Worm (Caenorhabditis elegans) whole organism, young adult: Measurements from ENCODE around the gene F55C12.2.
A peak's percentile ranks its signal among the peaks of the same experiment; 100 is the strongest.

Experiments used
- B0019.2 ChIP-seq: fragments of 200-800 bp; sonication (Bioruptor generic); conservative IDR thresholded peaks from 2 replicates; pipeline ENCODE4 v1.3.6; 2022; ENCODE audit warnings: missing genetic modification reagents, missing genetic modification characterization, missing compliant biosample characterization
- C17E4.6 ChIP-seq: fragments of 200-800 bp; sonication (Bioruptor generic); IDR thresholded peaks from 2 replicates; pipeline ENCODE4 v1.3.6; 2022; ENCODE audit warnings: missing genetic modification reagents, missing genetic modification characterization, missing compliant biosample characterization
- F49E8.2 ChIP-seq: sonication (generic microtip); optimal IDR thresholded peaks from 3 replicates; lab custom pipeline; 2017; ENCODE audit warnings: missing genetic modification characterization, mild to moderate bottlenecking, missing compliant biosample characterization, antibody characterized with exemption, moderate library complexity; ENCODE audit not compliant: insufficient read depth
- F52B5.7 ChIP-seq: sonication (generic microtip); optimal IDR thresholded peaks from 2 replicates; lab custom pipeline; 2016; ENCODE audit warnings: mild to moderate bottlenecking, missing genetic modification characterization, missing compliant biosample characterization
- K12H6.12 ChIP-seq: fragments of 200-800 bp; sonication (Bioruptor generic); optimal IDR thresholded peaks from 2 replicates; lab custom pipeline; 2018; ENCODE audit warnings: mild to moderate bottlenecking, missing genetic modification characterization, missing compliant biosample characterization
- T26A5.8 ChIP-seq: sonication (generic microtip); optimal IDR thresholded peaks from 2 replicates; lab custom pipeline; 2016; ENCODE audit warnings: missing genetic modification characterization, missing compliant biosample characterization
- Y79H2A.3 ChIP-seq: fragments of 200-800 bp; sonication (Bioruptor generic); conservative IDR thresholded peaks from 2 replicates; pipeline ENCODE4 v1.3.6; 2022; ENCODE audit warnings: missing genetic modification reagents, missing genetic modification characterization, missing compliant biosample characterization
- ZK185.1 ChIP-seq: sonication (generic microtip); optimal IDR thresholded peaks from 2 replicates; lab custom pipeline; 2016; ENCODE audit warnings: mild to moderate bottlenecking, missing genetic modification characterization, missing compliant biosample characterization; ENCODE audit not compliant: poor library complexity, severe bottlenecking
- aptf-3 ChIP-seq: fragments of 200-800 bp; sonication (Bioruptor generic); IDR thresholded peaks from 2 replicates; pipeline ENCODE4 v1.3.6; 2022; ENCODE audit warnings: missing genetic modification characterization, missing compliant biosample characterization
- atf-7 ChIP-seq: sonication (generic microtip); optimal IDR thresholded peaks from 2 replicates; lab custom pipeline; 2017; ENCODE audit warnings: mild to moderate bottlenecking, missing genetic modification characterization, missing compliant biosample characterization
- athp-1 ChIP-seq: sonication (generic microtip); optimal IDR thresholded peaks from 2 replicates; lab custom pipeline; 2017; ENCODE audit warnings: mild to moderate bottlenecking, missing genetic modification characterization, missing compliant biosample characterization
- cebp-1 ChIP-seq, 2 experiments: fragments of 200-800 bp in 1 of 2; sonication (Bioruptor generic) in 1 of 2; sonication (generic microtip) in 1 of 2; IDR thresholded peaks in 1 of 2; optimal IDR thresholded peaks in 1 of 2; 2 replicates each; pipeline versions ENCODE4 v1.3.6 to Lab custom; 2017 to 2022; ENCODE audit warnings: missing compliant biosample characterization in 2 of 2, missing genetic modification characterization in 2 of 2, mild to moderate bottlenecking in 1 of 2, missing genetic modification reagents in 1 of 2, moderate library complexity in 1 of 2
- ceh-100 ChIP-seq: fragments of 200-800 bp; sonication (Bioruptor generic); IDR thresholded peaks from 2 replicates; pipeline ENCODE4 v1.3.6; 2022; ENCODE audit warnings: missing genetic modification reagents, missing genetic modification characterization, missing compliant biosample characterization
- chd-7 ChIP-seq: sonication (generic microtip); optimal IDR thresholded peaks from 2 replicates; lab custom pipeline; 2016; ENCODE audit warnings: mild to moderate bottlenecking, missing genetic modification characterization, moderate library complexity, missing compliant biosample characterization
- dox-1 ChIP-seq: fragments of 200-800 bp; sonication (Bioruptor generic); IDR thresholded peaks from 2 replicates; pipeline ENCODE4 v1.3.6; 2022; ENCODE audit warnings: missing genetic modification reagents, missing genetic modification characterization, missing compliant biosample characterization
- dpff-1 ChIP-seq: sonication (generic microtip); optimal IDR thresholded peaks from 2 replicates; lab custom pipeline; 2017; ENCODE audit warnings: mild to moderate bottlenecking, missing genetic modification characterization, missing compliant biosample characterization
- ekl-4 ChIP-seq: fragments of 200-800 bp; sonication (Bioruptor generic); IDR thresholded peaks from 2 replicates; pipeline ENCODE4 v1.3.6; 2022; ENCODE audit warnings: missing genetic modification reagents, missing genetic modification characterization, missing compliant biosample characterization
- hlh-26 ChIP-seq: fragments of 200-800 bp; sonication (Bioruptor generic); conservative IDR thresholded peaks from 2 replicates; pipeline ENCODE4 v1.3.6; 2022; ENCODE audit warnings: missing genetic modification reagents, missing genetic modification characterization, missing compliant biosample characterization
- hrde-1 ChIP-seq: sonication (generic microtip); optimal IDR thresholded peaks from 2 replicates; lab custom pipeline; 2016; ENCODE audit warnings: missing genetic modification characterization, mild to moderate bottlenecking, missing compliant biosample characterization, moderate library complexity, missing genotype, missing genetic modification reagents, borderline replicate concordance
- lin-26 ChIP-seq: fragments of 200-800 bp; sonication (Bioruptor generic); IDR thresholded peaks from 2 replicates; pipeline ENCODE4 v1.3.6; 2022; ENCODE audit warnings: missing genetic modification reagents, missing genetic modification characterization, missing compliant biosample characterization
- lin-40 ChIP-seq: sonication (generic microtip); optimal IDR thresholded peaks from 2 replicates; lab custom pipeline; 2016; ENCODE audit warnings: missing genetic modification characterization, mild to moderate bottlenecking, missing compliant biosample characterization, missing genotype, missing genetic modification reagents
- madf-10 ChIP-seq: sonication (generic microtip); optimal IDR thresholded peaks from 2 replicates; lab custom pipeline; 2016; ENCODE audit warnings: mild to moderate bottlenecking, missing genetic modification characterization, missing compliant biosample characterization
- mcd-1 ChIP-seq: fragments of 200-800 bp; sonication (Bioruptor generic); IDR thresholded peaks from 2 replicates; pipeline ENCODE4 v1.3.6; 2022; ENCODE audit warnings: missing genetic modification reagents, missing genetic modification characterization, missing compliant biosample characterization
- mxl-1 ChIP-seq: sonication (generic microtip); optimal IDR thresholded peaks from 2 replicates; lab custom pipeline; 2016; ENCODE audit warnings: missing genetic modification characterization, missing compliant biosample characterization
- nfya-2 ChIP-seq: fragments of 200-800 bp; sonication (Bioruptor generic); IDR thresholded peaks from 2 replicates; pipeline ENCODE4 v1.3.6; 2022; ENCODE audit warnings: missing genetic modification reagents, missing genetic modification characterization, missing compliant biosample characterization
- nhr-179 ChIP-seq: sonication (generic microtip); optimal IDR thresholded peaks from 2 replicates; lab custom pipeline; 2016; ENCODE audit warnings: mild to moderate bottlenecking, missing genetic modification characterization, missing compliant biosample characterization
- nhr-80 ChIP-seq: sonication (generic microtip); optimal IDR thresholded peaks from 2 replicates; lab custom pipeline; 2016; ENCODE audit warnings: missing genetic modification characterization, missing compliant biosample characterization
- nhr-90 ChIP-seq: sonication (generic microtip); optimal IDR thresholded peaks from 2 replicates; lab custom pipeline; 2016; ENCODE audit warnings: missing genotype, mild to moderate bottlenecking, missing genetic modification characterization, missing compliant biosample characterization
- pha-4 ChIP-seq: fragments of 150-350 bp; sonication (generic microtip); optimal IDR thresholded peaks from 2 replicates; lab custom pipeline; 2014; ENCODE audit warnings: missing biosample characterization, missing genetic modification reagents, missing genetic modification characterization
- repo-1 ChIP-seq: sonication (generic microtip); optimal IDR thresholded peaks from 2 replicates; lab custom pipeline; 2017; ENCODE audit warnings: mild to moderate bottlenecking, missing genetic modification characterization, missing compliant biosample characterization
- sdz-38 ChIP-seq: sonication (generic microtip); optimal IDR thresholded peaks from 2 replicates; lab custom pipeline; 2016; ENCODE audit warnings: missing genotype, missing genetic modification characterization, missing compliant biosample characterization
- snpc-1.1 ChIP-seq: sonication (generic microtip); optimal IDR thresholded peaks from 2 replicates; lab custom pipeline; 2017; ENCODE audit warnings: missing genetic modification characterization, mild to moderate bottlenecking, missing compliant biosample characterization, antibody characterized with exemption, moderate library complexity, missing genotype, missing genetic modification reagents; ENCODE audit not compliant: insufficient read depth
- snpc-1.3 ChIP-seq: sonication (generic microtip); optimal IDR thresholded peaks from 2 replicates; lab custom pipeline; 2017; ENCODE audit warnings: missing genetic modification characterization, mild to moderate bottlenecking, missing compliant biosample characterization, antibody characterized with exemption, moderate library complexity, missing genotype, missing genetic modification reagents; ENCODE audit not compliant: insufficient read depth
- sptf-2 ChIP-seq: fragments of 200-800 bp; sonication (Bioruptor generic); optimal IDR thresholded peaks from 2 replicates; lab custom pipeline; 2018; ENCODE audit warnings: mild to moderate bottlenecking, missing genetic modification characterization, missing compliant biosample characterization
- xnd-1 ChIP-seq: sonication (generic microtip); optimal IDR thresholded peaks from 2 replicates; lab custom pipeline; 2016; ENCODE audit warnings: missing genotype, missing genetic modification reagents, missing genetic modification characterization, missing compliant biosample characterization
- zim-3 ChIP-seq: sonication (generic microtip); optimal IDR thresholded peaks from 2 replicates; lab custom pipeline; 2017; ENCODE audit warnings: mild to moderate bottlenecking, missing genetic modification characterization, moderate library complexity, missing compliant biosample characterization
- ztf-22 ChIP-seq: fragments of 200-800 bp; sonication (Bioruptor generic); optimal IDR thresholded peaks from 2 replicates; lab custom pipeline; 2018; ENCODE audit warnings: mild to moderate bottlenecking, missing genetic modification characterization, moderate library complexity, missing compliant biosample characterization
- ztf-25 ChIP-seq: fragments of 200-800 bp; sonication (Bioruptor generic); IDR thresholded peaks from 2 replicates; pipeline ENCODE4 v1.3.6; 2022; ENCODE audit warnings: missing genetic modification reagents, missing genetic modification characterization, missing compliant biosample characterization
- ztf-26 ChIP-seq: sonication (generic microtip); optimal IDR thresholded peaks from 2 replicates; lab custom pipeline; 2017; ENCODE audit warnings: missing genetic modification characterization, missing compliant biosample characterization
- ztf-6 ChIP-seq: fragments of 200-800 bp; sonication (Bioruptor generic); IDR thresholded peaks from 2 replicates; pipeline ENCODE4 v1.3.6; 2022; ENCODE audit warnings: missing genetic modification reagents, missing genetic modification characterization, missing compliant biosample characterization

The F55C12.2 gene

DNA sequence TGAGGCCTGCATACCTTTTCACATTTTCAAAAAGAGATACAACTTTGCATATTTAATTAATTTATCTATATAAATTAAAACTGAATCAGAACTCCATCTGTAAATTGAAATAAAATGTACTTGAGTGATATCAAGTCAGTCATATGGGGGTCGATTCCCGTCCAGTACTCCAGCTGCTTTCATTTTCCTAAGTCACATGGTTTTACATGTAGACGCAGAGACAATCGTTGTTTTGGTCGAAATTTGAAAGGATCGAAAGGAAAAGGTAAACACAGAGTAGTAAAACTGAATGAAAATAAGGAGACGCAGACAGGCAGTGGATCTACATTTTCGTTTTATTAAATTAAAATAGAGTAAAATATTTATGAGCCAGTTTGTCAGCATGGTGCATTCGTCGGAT is 2.5 kb upstream of the F55C12.2 start:
- TF ChIP-seq zim-3 (tag; lab: Kevin White, UChicago) (no peak), pha-4 (peak; percentile 26)

DNA sequence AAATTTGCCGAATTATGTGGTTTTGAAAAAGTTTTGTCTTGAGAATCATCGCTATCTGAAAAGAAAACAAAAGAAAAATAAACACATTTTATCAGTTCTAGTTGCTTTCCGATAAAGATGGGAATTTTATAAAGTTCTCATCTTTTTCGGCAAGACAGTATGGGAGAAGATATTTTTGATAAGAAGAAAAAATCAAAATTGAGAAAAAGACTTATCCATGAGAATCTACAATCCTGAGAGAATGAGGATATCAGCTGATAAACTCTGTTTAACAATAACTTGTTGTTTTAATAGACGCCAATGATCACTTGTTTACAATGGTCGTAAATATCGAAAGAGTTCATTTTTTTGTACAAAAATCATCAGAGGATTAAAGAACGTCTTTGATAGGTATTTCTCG is 558 bp upstream of the F55C12.2 start, which contains the start of gene F55C12.6:
Gene F55C12.6, minus strand, starts transcription at position 101 of the 400 bp plus-strand sequence.
- TF ChIP-seq ekl-4 (GFP tag; lab: Robert Waterston, UW) (no peak), snpc-1.1 (tag; lab: Kevin White, UChicago) (no peak), hlh-26 (GFP tag; lab: Robert Waterston, UW) (no peak), repo-1 (tag; lab: Kevin White, UChicago) (no peak), lin-26 (no peak), ztf-26 (no peak), ceh-100 (GFP tag; lab: Robert Waterston, UW) (no peak), T26A5.8 (tag; lab: Kevin White, UChicago) (no peak), ztf-6 (GFP tag; lab: Robert Waterston, UW) (no peak), K12H6.12 (no peak), snpc-1.3 (no peak), F52B5.7 (tag; lab: Kevin White, UChicago) (no peak), F49E8.2 (tag; lab: Kevin White, UChicago) (no peak)

DNA sequence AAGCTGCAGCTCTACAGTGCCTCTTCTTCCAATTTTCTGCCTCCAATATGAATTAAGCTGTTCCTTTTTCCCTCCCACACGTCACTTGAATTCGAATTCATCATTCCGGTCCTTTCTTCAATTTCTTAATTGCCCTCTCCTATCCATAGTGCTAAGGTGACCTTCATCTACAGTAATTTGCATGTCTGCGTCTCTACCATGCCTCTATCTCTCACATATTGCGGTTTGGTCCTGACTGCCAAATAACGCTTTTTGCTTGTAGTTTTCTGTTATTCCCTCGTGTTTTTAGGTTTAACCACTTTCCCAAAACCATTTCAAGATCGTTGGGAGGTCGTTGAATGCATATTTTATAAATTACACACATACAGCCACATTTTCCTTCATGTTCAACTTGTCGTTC is 4.1 kb downstream of the F55C12.2 start:
- TF ChIP-seq nfya-2 (GFP tag; lab: Robert Waterston, UW), result no peak
- 0 out of 2 replicates have a peak, but pooled peaks have one; percentile 25 for TF ChIP-seq lin-26

DNA sequence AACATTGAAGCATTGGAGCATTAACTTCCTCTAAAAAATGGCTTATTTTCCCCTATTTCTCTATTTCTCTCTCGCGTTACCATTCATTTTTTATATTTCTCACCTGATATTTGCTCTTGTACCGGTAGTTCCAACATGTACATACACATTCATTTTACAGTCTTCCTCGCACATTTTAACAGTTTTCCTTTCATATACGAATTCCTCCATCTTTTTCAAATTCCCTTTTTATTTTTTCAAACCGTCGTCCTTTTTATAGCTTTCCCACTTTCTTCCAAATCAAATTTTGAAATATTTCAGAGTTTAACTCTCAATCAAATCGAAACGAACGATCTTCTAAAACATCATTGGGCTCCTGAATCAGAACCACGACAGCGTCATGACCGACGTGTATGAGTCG is 7.6 kb downstream of the F55C12.2 start, which contains the start of gene rfip-1:
Gene rfip-1, plus strand, starts transcription at position 301 of the 400 bp plus-strand sequence.
- TF ChIP-seq hrde-1 (tag; lab: Kevin White, UChicago) (no peak), sdz-38 (tag; lab: Kevin White, UChicago) (no peak), Y79H2A.3 (GFP tag; lab: Robert Waterston, UW) (no peak), athp-1 (no peak), nhr-90 (no peak), atf-7 (tag; lab: Kevin White, UChicago) (no peak), pha-4 (no peak), nhr-179 (no peak), lin-26 (no peak), sptf-2 (GFP tag; lab: Kevin White, UChicago) (no peak), nhr-80 (tag; lab: Kevin White, UChicago) (no peak), C17E4.6 (GFP tag; lab: Robert Waterston, UW) (no peak), xnd-1 (no peak), ztf-22 (no peak), aptf-3 (GFP tag; lab: Robert Waterston, UW) (no peak)
- TF ChIP-seq, all 124 proteins: peak for 0

DNA sequence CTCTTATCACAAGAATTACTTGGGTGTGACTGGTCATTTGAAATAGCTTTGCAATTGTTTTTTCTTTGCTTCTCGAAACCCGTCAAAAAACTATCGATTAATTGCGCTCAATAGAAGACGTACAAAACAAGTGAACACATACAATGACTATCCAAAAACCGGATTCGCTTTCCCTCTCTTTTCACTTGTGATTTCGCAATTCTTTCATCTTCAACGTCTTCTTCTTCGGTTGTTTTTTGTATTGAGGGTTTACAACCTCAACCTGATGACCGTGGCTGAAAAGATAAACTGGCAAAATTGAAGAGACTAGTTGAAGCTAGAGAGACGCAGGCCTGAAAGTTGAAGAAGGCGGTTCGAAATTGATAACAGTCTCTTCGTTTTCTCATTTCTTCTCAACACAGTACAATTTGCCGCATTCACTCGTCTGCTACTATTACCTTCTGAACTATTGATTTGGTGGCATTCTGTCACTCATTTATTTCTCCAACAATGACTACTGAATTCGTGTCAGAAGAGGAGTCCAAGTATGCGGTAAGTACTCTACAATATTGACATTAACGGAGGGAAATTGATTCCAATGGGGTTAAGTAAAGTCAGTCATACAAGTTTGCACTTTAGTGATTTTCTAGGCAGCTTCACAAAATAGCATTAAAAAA is 9.5 kb downstream of the F55C12.2 start:
- TF ChIP-seq madf-10 (tag; lab: Kevin White, UChicago) (no peak), chd-7 (tag; lab: Kevin White, UChicago) (no peak), cebp-1 (GFP tag; IDR thresholded peaks at IDR 0.05; lab: Robert Waterston, UW) (peak; percentile 76; the same call in 1 of the 2 replicates), cebp-1 (tag; optimal IDR thresholded peaks at IDR 0.05; lab: Kevin White, UChicago) (peak; percentile 94), repo-1 (tag; lab: Kevin White, UChicago) (no peak), ekl-4 (GFP tag; lab: Robert Waterston, UW) (no peak), B0019.2 (GFP tag; lab: Robert Waterston, UW) (no peak), pha-4 (no peak), ztf-25 (no peak), nhr-80 (tag; lab: Kevin White, UChicago) (peak; percentile 43), K12H6.12 (no peak), dpff-1 (tag; lab: Kevin White, UChicago) (no peak), mcd-1 (no peak), mxl-1 (tag; lab: Kevin White, UChicago) (no peak), ceh-100 (GFP tag; lab: Robert Waterston, UW) (no peak), dox-1 (GFP tag; lab: Robert Waterston, UW) (0 out of 2 replicates have a peak, but pooled peaks have one; percentile 27), ZK185.1 (no peak), lin-40 (peak; percentile 64)
